Fruit fly (Drosophila melanogaster): ENCODE results near the gene Chsy.

DNA sequence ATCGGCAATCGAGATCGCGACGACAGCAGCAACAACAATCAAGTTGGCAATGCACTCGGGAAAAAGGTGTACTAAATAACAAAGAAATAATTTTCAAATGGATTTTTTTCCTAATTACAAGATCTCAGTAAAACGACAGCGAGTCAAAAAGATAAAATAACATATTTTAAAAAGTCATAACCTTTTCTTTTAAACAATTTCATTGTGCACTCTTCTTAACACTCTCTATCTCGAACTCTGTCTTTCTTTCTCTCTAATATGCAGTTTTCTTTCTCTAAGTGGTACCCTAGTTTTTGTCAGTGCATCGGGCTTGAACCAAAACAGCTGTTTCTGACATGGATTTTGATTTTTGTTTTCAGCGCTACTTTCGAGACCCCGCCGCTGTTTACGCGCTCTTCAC is 44.3 kb downstream of the Chsy start:
- TF ChIP-seq ATbp (GFP tag; optimal IDR thresholded peaks at IDR 0.05) (peak; percentile 75), Neu2 (GFP tag; optimal IDR thresholded peaks at IDR 0.05; ENCODE audit: borderline replicate concordance) (no peak), CG8478 (optimal IDR thresholded peaks at IDR 0.05) (no peak), CG16813 (GFP tag; IDR thresholded peaks at IDR 0.05; ENCODE audit: partially characterized antibody) (no peak), Fer1 (GFP tag; optimal IDR thresholded peaks at IDR 0.05) (peak; percentile 73), Bteb2 (GFP tag; optimal IDR thresholded peaks at IDR 0.05) (peak; percentile 57)

Measured in whole organism, embryonic.